Fruit fly (Drosophila melanogaster) whole organism, prepupa: ENCODE measurements around the gene CG42342.

Experiments used
- CG11294 ChIP-seq: fragments of 200-800 bp; sonication (Bioruptor generic); IDR thresholded peaks from 2 replicates; pipeline ENCODE4 v1.3.6; 2022; ENCODE audit warnings: missing biosample characterization, missing genetic modification characterization
- CG32006 ChIP-seq: fragments of 200-800 bp; sonication (Bioruptor generic); optimal IDR thresholded peaks from 3 replicates; lab custom pipeline; 2017; ENCODE audit warnings: missing biosample characterization, mild to moderate bottlenecking, missing genetic modification characterization
- CG8119 ChIP-seq: fragments of 200-800 bp; sonication (Bioruptor generic); IDR thresholded peaks from 3 replicates; pipeline ENCODE4 v1.3.6; 2022; ENCODE audit warnings: missing biosample characterization, missing genetic modification characterization
- OdsH ChIP-seq: fragments of 200-800 bp; sonication (Bioruptor generic); optimal IDR thresholded peaks from 3 replicates; lab custom pipeline; 2016; ENCODE audit warnings: missing biosample characterization, missing genetic modification characterization
- fkh ChIP-seq: fragments of 200-800 bp; sonication (Bioruptor generic); optimal IDR thresholded peaks from 3 replicates; lab custom pipeline; 2017; ENCODE audit warnings: missing biosample characterization, mild to moderate bottlenecking, missing genetic modification characterization, moderate library complexity

DNA sequence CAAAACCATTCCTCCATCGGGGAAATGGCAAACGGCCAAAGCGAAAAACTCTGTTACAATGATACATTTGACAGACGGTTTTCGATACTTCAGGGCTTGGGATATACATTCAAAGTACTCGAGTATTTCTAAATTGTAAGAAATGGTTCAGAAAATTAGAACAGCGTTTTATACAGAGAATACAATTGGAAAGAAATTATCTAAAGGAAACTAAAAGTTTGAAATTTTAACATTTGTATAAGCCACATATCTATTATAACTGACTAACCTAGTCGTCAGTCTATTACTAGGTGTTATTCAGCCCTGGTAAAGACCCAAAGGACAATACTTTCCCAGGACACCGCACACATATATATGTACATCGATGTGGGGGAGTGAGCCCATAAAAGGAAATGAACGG lies 26.1 kb upstream of the CG42342 start:
- no peak for TF ChIP-seq CG11294
- no peak for TF ChIP-seq fkh (GFP tag; lab: Kevin White, UChicago)
- no peak for TF ChIP-seq CG8119 (GFP tag; lab: Robert Waterston, UW)
- TF ChIP-seq CG32006 (GFP tag; lab: Kevin White, UChicago): no peak
- no peak for TF ChIP-seq OdsH (GFP tag; lab: Kevin White, UChicago)
